Fruit fly (Drosophila melanogaster): ENCODE data around the gene CG43367.

The CG43367 gene

dm6 chr3L:4215079-4215478 is 21.3 kb downstream of the CG43367 start, which contains the start of gene Cpr64Ad:
Gene Cpr64Ad, plus strand, starts transcription at chr3L:4215379.
- TF ChIP-seq CG7045 (GFP tag; optimal IDR thresholded peaks at IDR 0.05) (no peak), cnc (optimal IDR thresholded peaks at IDR 0.05) (no peak), kay (GFP tag; ENCODE audit: borderline replicate concordance) (no peak), Mnt (GFP tag; optimal IDR thresholded peaks at IDR 0.05) (no peak), Clk (GFP tag; optimal IDR thresholded peaks at IDR 0.05) (no peak), CG1620 (GFP tag; optimal IDR thresholded peaks at IDR 0.05) (no peak), tj (GFP tag; optimal IDR thresholded peaks at IDR 0.05) (no peak), toe (GFP tag; optimal IDR thresholded peaks at IDR 0.05) (no peak), ovo (GFP tag; optimal IDR thresholded peaks at IDR 0.05) (no peak), CG12768 (GFP tag; optimal IDR thresholded peaks at IDR 0.05) (no peak), bab1 (GFP tag; optimal IDR thresholded peaks at IDR 0.05) (no peak), CG5204 (GFP tag; optimal IDR thresholded peaks at IDR 0.05) (no peak), cic (GFP tag; optimal IDR thresholded peaks at IDR 0.05) (no peak), CG33017 (tag; optimal IDR thresholded peaks at IDR 0.05) (no peak), pad (GFP tag; optimal IDR thresholded peaks at IDR 0.05) (no peak), Hr96 (GFP tag; optimal IDR thresholded peaks at IDR 0.05) (no peak), CG7101 (tag; optimal IDR thresholded peaks at IDR 0.05) (no peak), Crg-1 (GFP tag; optimal IDR thresholded peaks at IDR 0.05) (no peak), CG11617 (GFP tag; optimal IDR thresholded peaks at IDR 0.05) (no peak), CG14711 (tag; optimal IDR thresholded peaks at IDR 0.05) (no peak)

DNA sequence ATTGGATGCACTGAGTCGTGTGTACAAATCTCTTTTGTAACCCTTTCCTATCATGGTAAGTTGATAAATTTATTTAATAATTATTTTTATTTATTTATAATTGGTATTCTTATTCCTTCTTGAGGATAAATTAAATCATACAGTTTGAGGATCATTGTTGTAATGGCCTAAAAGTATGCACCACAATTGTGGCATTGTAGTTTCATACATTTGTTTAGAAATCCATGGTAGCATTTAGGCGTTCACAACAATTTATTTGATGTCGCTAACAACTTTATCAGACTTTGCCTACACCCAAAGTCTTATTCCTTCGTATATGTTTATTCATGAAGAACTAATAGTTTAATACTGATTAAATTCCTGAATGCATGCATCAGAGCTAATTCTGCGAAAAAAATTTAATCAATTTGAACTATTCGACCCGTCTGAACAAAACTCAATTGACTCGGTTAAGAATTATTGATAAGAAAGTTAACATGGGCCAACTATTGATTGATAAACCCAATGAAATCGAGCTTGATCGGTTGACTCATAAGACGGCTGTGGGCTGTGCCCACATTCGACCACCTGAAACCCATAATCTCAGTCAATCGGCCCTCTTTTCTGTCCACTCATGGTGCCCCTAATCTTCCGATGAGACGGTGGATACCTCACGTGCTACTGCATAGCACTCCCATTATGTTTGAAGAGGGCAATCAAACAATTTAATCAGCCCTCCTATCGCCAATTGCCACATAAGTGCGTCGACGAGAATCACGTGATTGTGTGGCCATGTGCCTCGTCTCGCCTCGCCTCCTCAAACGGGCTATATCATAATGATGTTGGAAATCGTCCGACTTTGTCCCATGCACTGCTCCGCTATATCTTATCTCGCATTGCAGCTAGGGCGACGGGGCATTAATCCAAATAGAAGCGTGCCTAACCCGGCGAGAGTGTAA is 25.8 kb downstream of the CG43367 start:
- TF ChIP-seq cnc (optimal IDR thresholded peaks at IDR 0.05) (peak in 1 of 2 experiments; percentile 47), CG33017 (tag; optimal IDR thresholded peaks at IDR 0.05) (peak; percentile 8), CG1620 (GFP tag; optimal IDR thresholded peaks at IDR 0.05) (no peak), cic (GFP tag; optimal IDR thresholded peaks at IDR 0.05) (peak; percentile 59), CG12768 (GFP tag; optimal IDR thresholded peaks at IDR 0.05) (peak; percentile 23), kay (GFP tag; ENCODE audit: borderline replicate concordance) (peak; percentile 73)

dm6 chr3L:4220679-4221078 is 26.9 kb downstream of the CG43367 start:
- no peak for TF ChIP-seq cic (GFP tag; optimal IDR thresholded peaks at IDR 0.05)
- peak; percentile 71 for TF ChIP-seq tj (GFP tag; optimal IDR thresholded peaks at IDR 0.05)
- no peak for TF ChIP-seq Crg-1 (GFP tag; optimal IDR thresholded peaks at IDR 0.05)

- no peak for TF ChIP-seq Crg-1 (GFP tag; optimal IDR thresholded peaks at IDR 0.05)
- TF ChIP-seq cic (GFP tag; optimal IDR thresholded peaks at IDR 0.05) = peak; percentile 99
- no peak for TF ChIP-seq CG11617 (GFP tag; optimal IDR thresholded peaks at IDR 0.05)
- no peak for TF ChIP-seq ovo (GFP tag; optimal IDR thresholded peaks at IDR 0.05)
- peak; percentile 83 for TF ChIP-seq Mnt (GFP tag; optimal IDR thresholded peaks at IDR 0.05)
- no peak for TF ChIP-seq Clk (GFP tag; optimal IDR thresholded peaks at IDR 0.05)
- peak; percentile 82 for TF ChIP-seq CG12768 (GFP tag; optimal IDR thresholded peaks at IDR 0.05)
- peak; percentile 59 for TF ChIP-seq CG33017 (tag; optimal IDR thresholded peaks at IDR 0.05)
- TF ChIP-seq CG7101 (tag; optimal IDR thresholded peaks at IDR 0.05) = peak; percentile 10
- peak; percentile 6 for TF ChIP-seq CG14711 (tag; optimal IDR thresholded peaks at IDR 0.05)
- peak; percentile 54 for TF ChIP-seq pad (GFP tag; optimal IDR thresholded peaks at IDR 0.05)
- TF ChIP-seq cnc (optimal IDR thresholded peaks at IDR 0.05) = no peak
- TF ChIP-seq CG7045 (GFP tag; optimal IDR thresholded peaks at IDR 0.05) = peak; percentile 50
- peak; percentile 84 for TF ChIP-seq tj (GFP tag; optimal IDR thresholded peaks at IDR 0.05)
These were observed 27.5 kb downstream of the CG43367 start for dm6 chr3L:4221226-4221770.

DNA sequence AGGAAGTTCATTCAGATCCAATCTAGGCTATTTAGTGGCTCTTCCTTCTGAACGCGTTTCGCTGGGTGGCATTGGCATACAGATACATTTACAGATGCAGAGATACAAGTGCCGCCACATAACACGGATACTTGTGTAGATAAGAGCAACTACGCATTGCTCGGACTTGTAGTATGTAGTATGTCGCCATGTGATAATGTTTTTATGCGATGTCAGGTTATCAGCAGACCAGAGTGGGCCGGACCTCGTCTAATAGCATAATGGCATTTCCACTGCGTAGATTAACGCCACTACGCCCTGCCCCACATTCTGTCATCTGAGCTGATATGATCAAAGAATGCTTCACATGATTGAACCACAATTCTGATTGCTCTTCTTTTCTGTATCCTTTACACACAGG is 28.0 kb downstream of the CG43367 start:
- no peak for TF ChIP-seq cnc (optimal IDR thresholded peaks at IDR 0.05)
- no peak for TF ChIP-seq CG7101 (tag; optimal IDR thresholded peaks at IDR 0.05)
- no peak for TF ChIP-seq CG12768 (GFP tag; optimal IDR thresholded peaks at IDR 0.05)
- TF ChIP-seq CG7045 (GFP tag; optimal IDR thresholded peaks at IDR 0.05) = no peak
- no peak for TF ChIP-seq Hr96 (GFP tag; optimal IDR thresholded peaks at IDR 0.05)
- no peak for TF ChIP-seq Crg-1 (GFP tag; optimal IDR thresholded peaks at IDR 0.05)
- TF ChIP-seq cic (GFP tag; optimal IDR thresholded peaks at IDR 0.05) = no peak
- no peak for TF ChIP-seq toe (GFP tag; optimal IDR thresholded peaks at IDR 0.05)
- TF ChIP-seq CG5204 (GFP tag; optimal IDR thresholded peaks at IDR 0.05) = no peak
- TF ChIP-seq pad (GFP tag; optimal IDR thresholded peaks at IDR 0.05) = no peak
- no peak for TF ChIP-seq CG14711 (tag; optimal IDR thresholded peaks at IDR 0.05)
- TF ChIP-seq CG33017 (tag; optimal IDR thresholded peaks at IDR 0.05) = no peak
- no peak for TF ChIP-seq tj (GFP tag; optimal IDR thresholded peaks at IDR 0.05)
- no peak for TF ChIP-seq Mnt (GFP tag; optimal IDR thresholded peaks at IDR 0.05)
- TF ChIP-seq kay (GFP tag; ENCODE audit: borderline replicate concordance) = no peak
- no peak for TF ChIP-seq ovo (GFP tag; optimal IDR thresholded peaks at IDR 0.05)
